Worm (Caenorhabditis elegans) whole organism, mixed stage, embryonic: ENCODE measurements around the gene K04A8.1.

Experiments
- M03D4.4 ChIP-seq: sonication (generic microtip); optimal IDR thresholded peaks from 2 replicates; lab custom pipeline; 2017; ENCODE audit warnings: mild to moderate bottlenecking, missing genetic modification characterization, missing compliant biosample characterization
- ceh-39 ChIP-seq: fragments of 150-350 bp; optimal IDR thresholded peaks from 2 replicates; lab custom pipeline; 2014; ENCODE audit warnings: missing biosample characterization, missing genetic modification characterization
- ceh-43 ChIP-seq: fragments of 200-800 bp; sonication (Bioruptor generic); optimal IDR thresholded peaks from 2 replicates; lab custom pipeline; 2018; ENCODE audit warnings: mild to moderate bottlenecking, missing genetic modification characterization, moderate library complexity, missing compliant biosample characterization
- ces-1 ChIP-seq: fragments of 150-350 bp; optimal IDR thresholded peaks from 2 replicates; lab custom pipeline; 2014; ENCODE audit warnings: missing biosample characterization, missing genetic modification reagents, missing genetic modification characterization
- cnd-1 ChIP-seq: fragments of 200-800 bp; sonication (Bioruptor generic); optimal IDR thresholded peaks from 2 replicates; lab custom pipeline; 2018; ENCODE audit warnings: mild to moderate bottlenecking, missing genetic modification characterization, missing compliant biosample characterization
- drap-1 ChIP-seq: fragments of 200-800 bp; sonication (Bioruptor generic); optimal IDR thresholded peaks from 3 replicates; lab custom pipeline; 2018; ENCODE audit warnings: mild to moderate bottlenecking, missing genetic modification characterization, missing compliant biosample characterization
- elt-1 ChIP-seq: sonication (generic microtip); optimal IDR thresholded peaks from 2 replicates; lab custom pipeline; 2017; ENCODE audit warnings: missing genetic modification characterization, mild to moderate bottlenecking, missing compliant biosample characterization, antibody characterized with exemption, moderate library complexity, borderline replicate concordance; ENCODE audit not compliant: insufficient read depth
- elt-3 ChIP-seq: fragments of 150-350 bp; optimal IDR thresholded peaks from 2 replicates; lab custom pipeline; 2014; ENCODE audit warnings: missing biosample characterization, missing genetic modification characterization
- flh-1 ChIP-seq: fragments of 200-800 bp; sonication (Bioruptor generic); optimal IDR thresholded peaks from 2 replicates; lab custom pipeline; 2018; ENCODE audit warnings: mild to moderate bottlenecking, missing genetic modification characterization, moderate library complexity, missing compliant biosample characterization
- hlh-1 ChIP-seq: fragments of 150-350 bp; optimal IDR thresholded peaks from 2 replicates; lab custom pipeline; 2014; ENCODE audit warnings: missing biosample characterization, missing genetic modification reagents, missing genetic modification characterization
- lin-32 ChIP-seq: fragments of 200-800 bp; sonication (Bioruptor generic); optimal IDR thresholded peaks from 2 replicates; lab custom pipeline; 2018; ENCODE audit warnings: mild to moderate bottlenecking, missing genetic modification characterization, missing compliant biosample characterization
- mab-5 ChIP-seq: fragments of 150-350 bp; optimal IDR thresholded peaks from 2 replicates; lab custom pipeline; 2014; ENCODE audit warnings: missing biosample characterization, missing genetic modification characterization
- nhr-12 ChIP-seq: fragments of 150-350 bp; optimal IDR thresholded peaks from 2 replicates; lab custom pipeline; 2014; ENCODE audit warnings: missing biosample characterization, missing genetic modification characterization
- nhr-2 ChIP-seq: fragments of 150-350 bp; optimal IDR thresholded peaks from 2 replicates; lab custom pipeline; 2014; ENCODE audit warnings: missing biosample characterization, missing genetic modification characterization
- nhr-237 ChIP-seq: fragments of 150-350 bp; optimal IDR thresholded peaks from 2 replicates; lab custom pipeline; 2014; ENCODE audit warnings: missing biosample characterization, missing genetic modification characterization
- nhr-28 ChIP-seq: fragments of 150-350 bp; optimal IDR thresholded peaks from 2 replicates; lab custom pipeline; 2014; ENCODE audit warnings: missing biosample characterization, missing genetic modification characterization
- nhr-76 ChIP-seq: sonication (generic microtip); optimal IDR thresholded peaks from 2 replicates; lab custom pipeline; 2017; ENCODE audit warnings: missing biosample characterization, missing genetic modification characterization
- pha-4 ChIP-seq: fragments of 150-350 bp; optimal IDR thresholded peaks from 2 replicates; lab custom pipeline; 2018; ENCODE audit warnings: missing biosample characterization, missing genetic modification reagents, missing genetic modification characterization
- sem-2 ChIP-seq: fragments of 200-800 bp; sonication (Bioruptor generic); optimal IDR thresholded peaks from 2 replicates; lab custom pipeline; 2018; ENCODE audit warnings: mild to moderate bottlenecking, missing genetic modification characterization, missing compliant biosample characterization
- snpc-4 ChIP-seq: fragments of 150-350 bp; optimal IDR thresholded peaks from 2 replicates; lab custom pipeline; 2014; ENCODE audit warnings: missing biosample characterization, missing genetic modification characterization
- sptf-1 ChIP-seq: sonication (generic microtip); optimal IDR thresholded peaks from 2 replicates; lab custom pipeline; 2017; ENCODE audit warnings: mild to moderate bottlenecking, missing genetic modification characterization, moderate library complexity, missing compliant biosample characterization
- unc-120 ChIP-seq: sonication (generic microtip); optimal IDR thresholded peaks from 2 replicates; lab custom pipeline; 2017; ENCODE audit warnings: missing genetic modification characterization, missing compliant biosample characterization; ENCODE audit not compliant: poor library complexity, severe bottlenecking
- unc-39 ChIP-seq: fragments of 150-350 bp; optimal IDR thresholded peaks from 2 replicates; lab custom pipeline; 2014; ENCODE audit warnings: missing biosample characterization, missing genetic modification characterization
- unc-62 ChIP-seq: fragments of 150-350 bp; optimal IDR thresholded peaks from 2 replicates; lab custom pipeline; 2014; ENCODE audit warnings: missing biosample characterization, missing genetic modification reagents, missing genetic modification characterization
- ztf-11 ChIP-seq: fragments of 150-350 bp; optimal IDR thresholded peaks from 2 replicates; lab custom pipeline; 2014; ENCODE audit warnings: missing biosample characterization, missing genetic modification characterization

The K04A8.1 gene

ce11 chrV:6614968-6615367 lies 48.8 kb downstream of the K04A8.1 start:
- TF ChIP-seq unc-120 (tag; lab: Kevin White, UChicago) (no peak), ceh-39 (tag; lab: Kevin White, UChicago) (no peak), cnd-1 (tag; lab: Kevin White, UChicago) (no peak), lin-32 (GFP tag; lab: Kevin White, UChicago) (no peak), elt-3 (tag; lab: Kevin White, UChicago) (no peak), nhr-237 (no peak), flh-1 (GFP tag; lab: Kevin White, UChicago) (no peak), snpc-4 (tag; lab: Kevin White, UChicago) (no peak), elt-1 (tag; lab: Kevin White, UChicago) (no peak), ceh-43 (GFP tag; lab: Kevin White, UChicago) (no peak), unc-39 (tag; lab: Kevin White, UChicago) (no peak), nhr-76 (tag; lab: Kevin White, UChicago) (no peak), sem-2 (GFP tag; lab: Kevin White, UChicago) (no peak)
- TF ChIP-seq, all 35 proteins: peak for 0

ce11 chrV:6616294-6616693 lies 50.2 kb downstream of the K04A8.1 start:
- TF ChIP-seq M03D4.4 (tag; lab: Kevin White, UChicago) (no peak), nhr-2 (no peak), drap-1 (GFP tag; lab: Kevin White, UChicago) (no peak), elt-3 (tag; lab: Kevin White, UChicago) (no peak), sem-2 (GFP tag; lab: Kevin White, UChicago) (no peak), pha-4 (tag; lab: Kevin White, UChicago) (no peak), unc-120 (tag; lab: Kevin White, UChicago) (no peak), nhr-12 (tag; lab: Kevin White, UChicago) (no peak), sptf-1 (no peak), ces-1 (GFP tag; lab: Kevin White, UChicago) (no peak), hlh-1 (tag; lab: Kevin White, UChicago) (no peak), unc-62 (no peak), elt-1 (tag; lab: Kevin White, UChicago) (no peak), mab-5 (tag; lab: Kevin White, UChicago) (no peak), ceh-39 (tag; lab: Kevin White, UChicago) (no peak), ztf-11 (tag; lab: Kevin White, UChicago) (no peak), lin-32 (GFP tag; lab: Kevin White, UChicago) (no peak), ceh-43 (GFP tag; lab: Kevin White, UChicago) (no peak), nhr-28 (tag; lab: Kevin White, UChicago) (no peak)
- TF ChIP-seq, all 35 proteins: peak for 0
